Fruit fly (Drosophila melanogaster) whole organism, embryonic: Measurements from ENCODE around the gene CG6607.

Experiments
- Asciz ChIP-seq: fragments of 200-800 bp; sonication (Bioruptor generic); optimal IDR thresholded peaks from 2 replicates; lab custom pipeline; 2017; ENCODE audit warnings: missing biosample characterization, mild to moderate bottlenecking, missing genetic modification characterization, missing genetic modification reagents
- Blimp-1 ChIP-seq: fragments of 200-800 bp; sonication (Bioruptor generic); optimal IDR thresholded peaks from 3 replicates; lab custom pipeline; 2018; ENCODE audit warnings: missing biosample characterization, missing genetic modification characterization, mild to moderate bottlenecking, moderate library complexity, missing genetic modification reagents
- CG10565 ChIP-seq: fragments of 200-800 bp; sonication (Bioruptor generic); optimal IDR thresholded peaks from 3 replicates; lab custom pipeline; 2016; ENCODE audit warnings: missing biosample characterization, mild to moderate bottlenecking, missing genetic modification characterization
- CG11695 ChIP-seq: fragments of 200-800 bp; sonication (Bioruptor generic); IDR thresholded peaks from 3 replicates; pipeline ENCODE4 v1.3.6; 2022; ENCODE audit warnings: missing biosample characterization, missing genetic modification characterization
- CG1233 ChIP-seq: fragments of 200-800 bp; sonication (Bioruptor generic); optimal IDR thresholded peaks from 4 replicates; lab custom pipeline; 2018; ENCODE audit warnings: missing biosample characterization, mild to moderate bottlenecking, missing genetic modification characterization
- CG14441 ChIP-seq: fragments of 200-800 bp; sonication (Bioruptor generic); IDR thresholded peaks from 2 replicates; pipeline ENCODE4 v1.3.6; 2022; ENCODE audit warnings: missing biosample characterization, missing genetic modification characterization
- CG15011 ChIP-seq: fragments of 200-800 bp; sonication (Bioruptor generic); optimal IDR thresholded peaks from 3 replicates; lab custom pipeline; 2018; ENCODE audit warnings: missing biosample characterization, mild to moderate bottlenecking, missing genetic modification characterization
- CG1529 ChIP-seq: fragments of 200-800 bp; sonication (Bioruptor generic); optimal IDR thresholded peaks from 3 replicates; lab custom pipeline; 2018; ENCODE audit warnings: missing biosample characterization, missing genetic modification characterization
- CG16779 ChIP-seq: fragments of 200-800 bp; sonication (Bioruptor generic); IDR thresholded peaks from 2 replicates; pipeline ENCODE4 v1.3.6; 2022; ENCODE audit warnings: missing biosample characterization, missing genetic modification characterization
- CG17186 ChIP-seq: fragments of 200-800 bp; sonication (Bioruptor generic); optimal IDR thresholded peaks from 3 replicates; lab custom pipeline; 2017; ENCODE audit warnings: missing biosample characterization, missing genetic modification reagents, missing genetic modification characterization
- CG2875 ChIP-seq: fragments of 200-800 bp; sonication (Bioruptor generic); optimal IDR thresholded peaks from 2 replicates; lab custom pipeline; 2017; ENCODE audit warnings: missing biosample characterization, mild to moderate bottlenecking, missing genetic modification characterization, missing genetic modification reagents
- CG30020 ChIP-seq: fragments of 200-800 bp; optimal IDR thresholded peaks from 2 replicates; lab custom pipeline; 2019; ENCODE audit warnings: missing biosample characterization, mild to moderate bottlenecking, missing genetic modification characterization, moderate library complexity
- CG30431 ChIP-seq: fragments of 200-800 bp; sonication (Bioruptor generic); optimal IDR thresholded peaks from 2 replicates; lab custom pipeline; 2017; ENCODE audit warnings: missing biosample characterization, missing genetic modification characterization
- CG31365 ChIP-seq: fragments of 200-800 bp; sonication (Bioruptor generic); optimal IDR thresholded peaks from 2 replicates; lab custom pipeline; 2018; ENCODE audit warnings: missing biosample characterization, mild to moderate bottlenecking, missing genetic modification characterization
- CG3726 ChIP-seq: fragments of 200-800 bp; sonication (Bioruptor generic); IDR thresholded peaks from 3 replicates; pipeline ENCODE4, ENCODE4 v1.3.6; 2022; ENCODE audit warnings: missing biosample characterization, missing genetic modification characterization
- CG4730 ChIP-seq: fragments of 200-800 bp; sonication (Bioruptor generic); IDR thresholded peaks from 2 replicates; pipeline ENCODE4 v1.3.6; 2022; ENCODE audit warnings: missing biosample characterization, missing genetic modification characterization
- CG6175 ChIP-seq: fragments of 200-800 bp; sonication (Bioruptor generic); IDR thresholded peaks from 3 replicates; pipeline ENCODE4 v1.3.6; 2022; ENCODE audit warnings: missing biosample characterization, missing genetic modification characterization
- CG6254 ChIP-seq: fragments of 200-800 bp; sonication (Bioruptor generic); optimal IDR thresholded peaks from 3 replicates; lab custom pipeline; 2017; ENCODE audit warnings: mild to moderate bottlenecking, missing biosample characterization, missing genetic modification reagents, missing genetic modification characterization
- CG7839 ChIP-seq: fragments of 200-800 bp; sonication (Bioruptor generic); optimal IDR thresholded peaks from 3 replicates; lab custom pipeline; 2018; ENCODE audit warnings: missing biosample characterization, mild to moderate bottlenecking, missing genetic modification characterization, moderate library complexity
- CG8765 ChIP-seq: fragments of 200-800 bp; sonication (Bioruptor generic); IDR thresholded peaks from 2 replicates; pipeline ENCODE4 v1.3.6; 2022; ENCODE audit warnings: missing biosample characterization, missing genetic modification characterization
- CG9876 ChIP-seq: fragments of 200-800 bp; sonication (Bioruptor generic); optimal IDR thresholded peaks from 2 replicates; lab custom pipeline; 2016; ENCODE audit warnings: missing biosample characterization, missing genetic modification characterization
- CHES-1-like ChIP-seq: fragments of 200-800 bp; sonication (Bioruptor generic); optimal IDR thresholded peaks from 2 replicates; lab custom pipeline; 2016; ENCODE audit warnings: missing biosample characterization, missing genetic modification characterization
- Hr39 ChIP-seq: fragments of >200 bp; optimal IDR thresholded peaks from 2 replicates; lab custom pipeline; 2017
- Hsf ChIP-seq: fragments of 200-800 bp; sonication (Bioruptor generic); optimal IDR thresholded peaks from 3 replicates; lab custom pipeline; 2016; ENCODE audit warnings: missing biosample characterization, missing genetic modification characterization
- Mad ChIP-seq: fragments of 200-800 bp; sonication (Bioruptor generic); optimal IDR thresholded peaks from 2 replicates; lab custom pipeline; 2016; ENCODE audit warnings: missing biosample characterization, missing genetic modification characterization
- NC2α ChIP-seq: fragments of 200-800 bp; sonication (Bioruptor generic); optimal IDR thresholded peaks from 2 replicates; lab custom pipeline; 2016; ENCODE audit warnings: missing biosample characterization, missing genetic modification characterization
- NC2β ChIP-seq: fragments of 200-800 bp; sonication (Bioruptor generic); optimal IDR thresholded peaks from 2 replicates; lab custom pipeline; 2016; ENCODE audit warnings: missing biosample characterization, missing genetic modification characterization
- Sox100B ChIP-seq: fragments of 200-800 bp; sonication (Bioruptor generic); optimal IDR thresholded peaks from 3 replicates; lab custom pipeline; 2018; ENCODE audit warnings: missing biosample characterization, mild to moderate bottlenecking, missing genetic modification characterization
- Taf1 ChIP-seq: fragments of 200-800 bp; sonication (Bioruptor generic); IDR thresholded peaks from 2 replicates; pipeline ENCODE4 v1.3.6; 2022; ENCODE audit warnings: missing biosample characterization, missing genetic modification characterization
- Vsx1 ChIP-seq: fragments of 200-800 bp; sonication (Bioruptor generic); optimal IDR thresholded peaks from 2 replicates; lab custom pipeline; 2017; ENCODE audit warnings: missing biosample characterization, mild to moderate bottlenecking, missing genetic modification characterization, missing genetic modification reagents
- ac ChIP-seq: fragments of 200-800 bp; sonication (Bioruptor generic); optimal IDR thresholded peaks from 3 replicates; lab custom pipeline; 2017; ENCODE audit warnings: missing biosample characterization, mild to moderate bottlenecking, missing genetic modification characterization
- aop ChIP-seq: fragments of 200-800 bp; sonication (Bioruptor generic); IDR thresholded peaks from 2 replicates; pipeline ENCODE4 v1.3.6; 2022; ENCODE audit warnings: missing biosample characterization, missing genetic modification characterization
- ap ChIP-seq: fragments of 200-800 bp; sonication (Bioruptor generic); IDR thresholded peaks from 2 replicates; pipeline ENCODE4 v1.3.6; 2022; ENCODE audit warnings: missing biosample characterization, missing genetic modification characterization
- ewg ChIP-seq: fragments of 200-800 bp; sonication (Bioruptor generic); optimal IDR thresholded peaks from 3 replicates; lab custom pipeline; 2017; ENCODE audit warnings: mild to moderate bottlenecking, missing biosample characterization, missing genetic modification reagents, missing genetic modification characterization
- fd64A ChIP-seq: fragments of 200-800 bp; sonication (Bioruptor generic); optimal IDR thresholded peaks from 3 replicates; lab custom pipeline; 2018; ENCODE audit warnings: missing biosample characterization, mild to moderate bottlenecking, missing genetic modification characterization
- fru ChIP-seq: fragments of >200 bp; optimal IDR thresholded peaks from 2 replicates; lab custom pipeline; 2017
- gcm2 ChIP-seq: fragments of 200-800 bp; sonication (Bioruptor generic); optimal IDR thresholded peaks from 2 replicates; lab custom pipeline; 2016; ENCODE audit warnings: missing biosample characterization, missing genetic modification characterization
- gsb-n ChIP-seq: fragments of 200-800 bp; sonication (Bioruptor generic); optimal IDR thresholded peaks from 3 replicates; lab custom pipeline; 2018; ENCODE audit warnings: missing biosample characterization, mild to moderate bottlenecking, missing genetic modification characterization
- hth ChIP-seq: fragments of >200 bp; optimal IDR thresholded peaks from 2 replicates; lab custom pipeline; 2017; ENCODE audit warnings: inconsistent platforms
- jing ChIP-seq: fragments of 200-800 bp; sonication (Bioruptor generic); optimal IDR thresholded peaks from 2 replicates; lab custom pipeline; 2018; ENCODE audit warnings: missing biosample characterization, mild to moderate bottlenecking, missing genetic modification characterization
- lilli ChIP-seq: fragments of 200-800 bp; sonication (Bioruptor generic); optimal IDR thresholded peaks from 3 replicates; lab custom pipeline; 2016; ENCODE audit warnings: missing biosample characterization, missing genetic modification characterization
- lmd ChIP-seq: fragments of 200-800 bp; sonication (Bioruptor generic); IDR thresholded peaks from 2 replicates; pipeline ENCODE4 v1.3.6; 2022; ENCODE audit warnings: missing biosample characterization, missing genetic modification characterization
- lola ChIP-seq, 3 experiments: fragments of >200 bp in 2 of 3; fragments of 200-800 bp in 1 of 3; sonication (Bioruptor generic) in 1 of 3; optimal IDR thresholded peaks; 2 replicates each; lab custom pipeline; 2017 to 2019; ENCODE audit warnings: missing biosample characterization in 3 of 3, missing genetic modification characterization in 3 of 3, mild to moderate bottlenecking in 1 of 3, moderate library complexity in 1 of 3
- pros ChIP-seq: fragments of 200-800 bp; sonication (Bioruptor generic); optimal IDR thresholded peaks from 3 replicates; lab custom pipeline; 2019; ENCODE audit warnings: missing biosample characterization, mild to moderate bottlenecking, missing genetic modification characterization, moderate library complexity
- rib ChIP-seq: fragments of 200-800 bp; sonication (Bioruptor generic); IDR thresholded peaks from 2 replicates; pipeline ENCODE4 v1.3.6; 2022; ENCODE audit warnings: missing biosample characterization, missing genetic modification characterization
- sc ChIP-seq, 3 experiments: fragments of >200 bp in 2 of 3; fragments of 200-800 bp in 1 of 3; sonication (Bioruptor generic) in 1 of 3; optimal IDR thresholded peaks; 2 replicates in 2 of 3; 3 replicates in 1 of 3; lab custom pipeline; 2017; ENCODE audit warnings: mild to moderate bottlenecking in 1 of 3, missing biosample characterization in 1 of 3, missing genetic modification characterization in 1 of 3, missing genetic modification reagents in 1 of 3
- seq ChIP-seq: fragments of 200-800 bp; sonication (Bioruptor generic); IDR thresholded peaks from 2 replicates; pipeline ENCODE4 v1.3.6; 2022; ENCODE audit warnings: missing biosample characterization, missing genetic modification characterization
- so ChIP-seq: fragments of 200-800 bp; sonication (Bioruptor generic); IDR thresholded peaks from 3 replicates; pipeline ENCODE4 v1.3.6; 2022; ENCODE audit warnings: missing biosample characterization, missing genetic modification characterization
- ttk ChIP-seq: fragments of 200-800 bp; sonication (Bioruptor generic); IDR thresholded peaks from 2 replicates; pipeline ENCODE4 v2.1.2; 2022; ENCODE audit warnings: missing biosample characterization, missing genetic modification characterization
- tup ChIP-seq: fragments of 200-800 bp; sonication (Bioruptor generic); optimal IDR thresholded peaks from 2 replicates; lab custom pipeline; 2016; ENCODE audit warnings: missing biosample characterization, mild to moderate bottlenecking, missing genetic modification characterization, moderate library complexity
- wek ChIP-seq: fragments of 200-800 bp; sonication (Bioruptor generic); optimal IDR thresholded peaks from 3 replicates; lab custom pipeline; 2018; ENCODE audit warnings: missing biosample characterization, mild to moderate bottlenecking, missing genetic modification characterization, moderate library complexity
- zfh2 ChIP-seq: fragments of 200-800 bp; sonication (Bioruptor generic); optimal IDR thresholded peaks from 2 replicates; lab custom pipeline; 2016; ENCODE audit warnings: missing biosample characterization, missing genetic modification characterization

The CG6607 gene

dm6 chr3R:24567427-24567771 lies 39.6 kb downstream of the CG6607 start (continued):
- TF ChIP-seq Taf1 (GFP tag; lab: Robert Waterston, UW) (peak; percentile 71), ttk (peak; percentile 86), zfh2 (GFP tag; lab: Kevin White, UChicago) (peak; percentile 91), Mad (peak; percentile 91), NC2β (GFP tag; lab: Kevin White, UChicago) (peak; percentile 83), Vsx1 (GFP tag; lab: Kevin White, UChicago) (peak; percentile 55), ewg (GFP tag; lab: Kevin White, UChicago) (peak; percentile 75), CG31365 (tag; lab: Kevin White, UChicago) (peak; percentile 61), CG30431 (GFP tag; lab: Kevin White, UChicago) (peak; percentile 81), jing (GFP tag; lab: Kevin White, UChicago) (peak; percentile 85), pros (GFP tag; lab: Kevin White, UChicago) (no peak), Sox100B (GFP tag; lab: Kevin White, UChicago) (peak; percentile 74), sc (optimal IDR thresholded peaks at IDR 0.05; lab: Kevin White, UChicago) (no peak), sc (GFP tag; optimal IDR thresholded peaks at IDR 0.05; lab: Kevin White, UChicago) (peak; percentile 66), CG15011 (GFP tag; lab: Kevin White, UChicago) (peak; percentile 61), CG30020 (tag; lab: Kevin White, UChicago) (peak; percentile 24), gsb-n (peak; percentile 71), wek (peak; percentile 64), CG1529 (GFP tag; lab: Kevin White, UChicago) (peak; percentile 70), CG3726 (GFP tag; lab: Robert Waterston, UW) (no peak), tup (GFP tag; lab: Kevin White, UChicago) (peak; percentile 69), lilli (GFP tag; lab: Kevin White, UChicago) (peak; percentile 89), CG16779 (GFP tag; lab: Robert Waterston, UW) (peak; percentile 75), CG7839 (tag; lab: Kevin White, UChicago) (peak; percentile 90), Blimp-1 (GFP tag; lab: Kevin White, UChicago) (peak; percentile 83), CG6254 (GFP tag; lab: Kevin White, UChicago) (no peak), gcm2 (GFP tag; lab: Kevin White, UChicago) (peak; percentile 83), CG9876 (peak; percentile 51), CG1233 (GFP tag; lab: Kevin White, UChicago) (peak; percentile 82), NC2α (GFP tag; lab: Kevin White, UChicago) (peak; percentile 79), lola (GFP tag; optimal IDR thresholded peaks at IDR 0.05; lab: Kevin White, UChicago) (peak in 1 of 3 experiments; percentile 58), CG6175 (GFP tag; lab: Robert Waterston, UW) (peak; percentile 73; the same call in 2 of the 3 replicates), CG8765 (GFP tag; lab: Robert Waterston, UW) (peak; percentile 47; the same call in 1 of the 2 replicates), aop (GFP tag; lab: Robert Waterston, UW) (peak; percentile 83), CG4730 (GFP tag; lab: Robert Waterston, UW) (peak; percentile 74; the same call in 1 of the 2 replicates), CG10565 (peak; percentile 30), rib (GFP tag; lab: Robert Waterston, UW) (peak; percentile 85), CG2875 (GFP tag; lab: Kevin White, UChicago) (peak; percentile 80), Hsf (GFP tag; lab: Kevin White, UChicago) (peak; percentile 89), so (GFP tag; lab: Robert Waterston, UW) (peak; percentile 93), CHES-1-like (GFP tag; lab: Kevin White, UChicago) (peak; percentile 86), seq (GFP tag; lab: Robert Waterston, UW) (peak; percentile 85), hth (lab: Kevin White, UChicago) (no peak), ac (GFP tag; lab: Kevin White, UChicago) (no peak), lmd (peak; percentile 90), CG14441 (GFP tag; lab: Robert Waterston, UW) (peak; percentile 88), fru (lab: Kevin White, UChicago) (no peak), Asciz (GFP tag; lab: Kevin White, UChicago) (peak; percentile 74), CG11695 (GFP tag; lab: Robert Waterston, UW) (peak; percentile 87), CG17186 (GFP tag; lab: Kevin White, UChicago) (peak; percentile 25), ap (GFP tag; lab: Robert Waterston, UW) (peak; percentile 90), fd64A (GFP tag; lab: Kevin White, UChicago) (peak; percentile 67), Hr39 (lab: Kevin White, UChicago) (no peak)
